Fruit fly (Drosophila melanogaster) whole organism, embryonic: ENCODE data around the gene Cln7.

Experiments used
- Ada2b ChIP-seq: fragments of 200-800 bp; sonication (Bioruptor generic); IDR thresholded peaks from 2 replicates; pipeline ENCODE4 v1.3.6; 2022; ENCODE audit warnings: missing biosample characterization, missing genetic modification characterization
- Bteb2 ChIP-seq: fragments of 200-800 bp; sonication (Bioruptor generic); optimal IDR thresholded peaks from 2 replicates; lab custom pipeline; 2016; ENCODE audit warnings: missing biosample characterization, missing genetic modification characterization
- C15 ChIP-seq: fragments of 200-800 bp; sonication (Bioruptor generic); IDR thresholded peaks from 3 replicates; pipeline ENCODE4 v1.3.6; 2022; ENCODE audit warnings: missing biosample characterization, missing genetic modification characterization
- CG10543 ChIP-seq: fragments of 200-800 bp; sonication (Bioruptor generic); optimal IDR thresholded peaks from 3 replicates; lab custom pipeline; 2017; ENCODE audit warnings: missing biosample characterization, mild to moderate bottlenecking, missing genetic modification characterization, moderate library complexity
- CG10654 ChIP-seq: fragments of 200-800 bp; sonication (Bioruptor generic); optimal IDR thresholded peaks from 2 replicates; lab custom pipeline; 2016; ENCODE audit warnings: missing biosample characterization, missing genetic modification characterization
- CG11456 ChIP-seq: fragments of 200-800 bp; sonication (Bioruptor generic); IDR thresholded peaks from 3 replicates; pipeline ENCODE4 v1.3.6; 2022; ENCODE audit warnings: missing biosample characterization, missing genetic modification characterization
- CG12769 ChIP-seq: fragments of 200-800 bp; sonication (Bioruptor generic); optimal IDR thresholded peaks from 2 replicates; lab custom pipeline; 2019; ENCODE audit warnings: missing biosample characterization, mild to moderate bottlenecking, missing genetic modification characterization, moderate library complexity
- CG13296 ChIP-seq: fragments of 200-800 bp; sonication (Bioruptor generic); optimal IDR thresholded peaks from 3 replicates; lab custom pipeline; 2018; ENCODE audit warnings: missing biosample characterization, mild to moderate bottlenecking, missing genetic modification characterization
- CG15479 ChIP-seq: fragments of 200-800 bp; sonication (Bioruptor generic); optimal IDR thresholded peaks from 3 replicates; lab custom pipeline; 2019; ENCODE audit warnings: missing biosample characterization, mild to moderate bottlenecking, missing genetic modification characterization, moderate library complexity
- CG31441 ChIP-seq: fragments of 200-800 bp; sonication (Bioruptor generic); IDR thresholded peaks from 2 replicates; pipeline ENCODE4 v1.3.6; 2022; ENCODE audit warnings: missing biosample characterization, missing genetic modification characterization
- CG34376 ChIP-seq: fragments of 200-800 bp; sonication (Bioruptor generic); optimal IDR thresholded peaks from 2 replicates; lab custom pipeline; 2018; ENCODE audit warnings: missing biosample characterization, mild to moderate bottlenecking, missing genetic modification characterization
- CG42726 ChIP-seq: fragments of 200-800 bp; sonication (Bioruptor generic); IDR thresholded peaks from 2 replicates; pipeline ENCODE4 v1.3.6; 2022; ENCODE audit warnings: missing biosample characterization, missing genetic modification characterization; ENCODE audit not compliant: partially characterized antibody
- CG4328 ChIP-seq: fragments of 200-800 bp; sonication (Bioruptor generic); optimal IDR thresholded peaks from 3 replicates; lab custom pipeline; 2017; ENCODE audit warnings: missing biosample characterization, missing genetic modification reagents, missing genetic modification characterization
- CG5245 ChIP-seq: fragments of 200-800 bp; sonication (Bioruptor generic); optimal IDR thresholded peaks from 3 replicates; lab custom pipeline; 2016; ENCODE audit warnings: missing biosample characterization, missing genetic modification characterization
- CG6791 ChIP-seq: fragments of 200-800 bp; sonication (Bioruptor generic); IDR thresholded peaks from 3 replicates; pipeline ENCODE4 v1.3.6; 2022; ENCODE audit warnings: missing biosample characterization, missing genetic modification characterization; ENCODE audit not compliant: partially characterized antibody
- CG8359 ChIP-seq: fragments of 200-800 bp; sonication (Bioruptor generic); optimal IDR thresholded peaks from 2 replicates; lab custom pipeline; 2017; ENCODE audit warnings: missing biosample characterization, mild to moderate bottlenecking, missing genetic modification characterization, borderline replicate concordance
- CG8765 ChIP-seq: fragments of 200-800 bp; sonication (Bioruptor generic); IDR thresholded peaks from 2 replicates; pipeline ENCODE4 v1.3.6; 2022; ENCODE audit warnings: missing biosample characterization, missing genetic modification characterization
- CG9609 ChIP-seq: fragments of 200-800 bp; sonication (Bioruptor generic); optimal IDR thresholded peaks from 3 replicates; lab custom pipeline; 2016; ENCODE audit warnings: missing biosample characterization, missing genetic modification characterization
- CG9727 ChIP-seq: fragments of 200-800 bp; sonication (Bioruptor generic); optimal IDR thresholded peaks from 3 replicates; lab custom pipeline; 2017; ENCODE audit warnings: missing biosample characterization, mild to moderate bottlenecking, missing genetic modification characterization
- CHES-1-like ChIP-seq: fragments of 200-800 bp; sonication (Bioruptor generic); optimal IDR thresholded peaks from 2 replicates; lab custom pipeline; 2016; ENCODE audit warnings: missing biosample characterization, missing genetic modification characterization
- Dad ChIP-seq: fragments of 200-800 bp; sonication (Bioruptor generic); optimal IDR thresholded peaks from 3 replicates; lab custom pipeline; 2016; ENCODE audit warnings: missing biosample characterization, missing genetic modification characterization
- Dref ChIP-seq: fragments of 200-800 bp; sonication (Bioruptor generic); IDR thresholded peaks from 2 replicates; pipeline ENCODE4 v1.3.6; 2022; ENCODE audit warnings: missing biosample characterization, missing genetic modification characterization
- Fer1 ChIP-seq: fragments of 200-800 bp; sonication (Bioruptor generic); optimal IDR thresholded peaks from 2 replicates; lab custom pipeline; 2017; ENCODE audit warnings: missing biosample characterization, mild to moderate bottlenecking, missing genetic modification characterization
- MTF-1 ChIP-seq: fragments of 200-800 bp; sonication (Bioruptor generic); optimal IDR thresholded peaks from 2 replicates; lab custom pipeline; 2018; ENCODE audit warnings: missing biosample characterization, mild to moderate bottlenecking, missing genetic modification characterization, borderline replicate concordance
- NC2β ChIP-seq: fragments of 200-800 bp; sonication (Bioruptor generic); optimal IDR thresholded peaks from 2 replicates; lab custom pipeline; 2016; ENCODE audit warnings: missing biosample characterization, missing genetic modification characterization
- Pdp1 ChIP-seq, 2 experiments: fragments of 200-800 bp; sonication (Bioruptor generic); optimal IDR thresholded peaks; 3 replicates each; lab custom pipeline; 2016; ENCODE audit warnings: missing biosample characterization in 2 of 2, missing genetic modification characterization in 2 of 2, mild to moderate bottlenecking in 1 of 2, moderate library complexity in 1 of 2
- Ravus ChIP-seq: fragments of 200-800 bp; sonication (Bioruptor generic); IDR thresholded peaks from 2 replicates; pipeline ENCODE4 v1.3.6; 2022; ENCODE audit warnings: missing biosample characterization, missing genetic modification characterization
- Rx ChIP-seq: fragments of 200-800 bp; sonication (Bioruptor generic); IDR thresholded peaks from 2 replicates; pipeline ENCODE4 v1.3.6; 2022; ENCODE audit warnings: missing biosample characterization, missing genetic modification characterization
- Sox102F ChIP-seq: fragments of 200-800 bp; sonication (Bioruptor generic); optimal IDR thresholded peaks from 2 replicates; lab custom pipeline; 2018; ENCODE audit warnings: missing biosample characterization, mild to moderate bottlenecking, missing genetic modification characterization, moderate library complexity
- Tbp ChIP-seq: fragments of >200 bp; optimal IDR thresholded peaks from 2 replicates; lab custom pipeline; 2018; ENCODE audit warnings: missing biosample characterization, missing genetic modification characterization
- ato ChIP-seq: fragments of 200-800 bp; sonication (Bioruptor generic); IDR thresholded peaks from 2 replicates; pipeline ENCODE4 v1.3.6; 2022; ENCODE audit warnings: missing biosample characterization, missing genetic modification characterization; ENCODE audit not compliant: partially characterized antibody
- cwo ChIP-seq: fragments of 200-800 bp; sonication (Bioruptor generic); optimal IDR thresholded peaks from 3 replicates; lab custom pipeline; 2017; ENCODE audit warnings: missing biosample characterization, missing genetic modification characterization, mild to moderate bottlenecking, moderate library complexity, missing genetic modification reagents
- exex ChIP-seq: fragments of 200-800 bp; sonication (Bioruptor generic); optimal IDR thresholded peaks from 4 replicates; lab custom pipeline; 2018; ENCODE audit warnings: missing biosample characterization, mild to moderate bottlenecking, missing genetic modification characterization, moderate library complexity
- ham ChIP-seq: fragments of 200-800 bp; sonication (Bioruptor generic); IDR thresholded peaks from 2 replicates; pipeline ENCODE4 v1.3.6; 2022; ENCODE audit warnings: missing biosample characterization, missing genetic modification characterization
- lab ChIP-seq: fragments of 200-800 bp; sonication (Bioruptor generic); optimal IDR thresholded peaks from 3 replicates; lab custom pipeline; 2017; ENCODE audit warnings: missing biosample characterization, missing genetic modification characterization, mild to moderate bottlenecking, moderate library complexity, missing genetic modification reagents
- mirr ChIP-seq: fragments of 200-800 bp; sonication (Bioruptor generic); optimal IDR thresholded peaks from 3 replicates; lab custom pipeline; 2018; ENCODE audit warnings: missing biosample characterization, mild to moderate bottlenecking, missing genetic modification characterization
- nerfin-1 ChIP-seq: fragments of 200-800 bp; sonication (Bioruptor generic); optimal IDR thresholded peaks from 3 replicates; lab custom pipeline; 2019; ENCODE audit warnings: missing biosample characterization, mild to moderate bottlenecking, missing genetic modification characterization, moderate library complexity
- psq ChIP-seq: fragments of 200-800 bp; sonication (Bioruptor generic); optimal IDR thresholded peaks from 2 replicates; lab custom pipeline; 2017; ENCODE audit warnings: missing biosample characterization, missing genetic modification characterization
- pzg ChIP-seq: fragments of 200-800 bp; sonication (Bioruptor generic); optimal IDR thresholded peaks from 3 replicates; lab custom pipeline; 2018; ENCODE audit warnings: missing biosample characterization, mild to moderate bottlenecking, missing genetic modification characterization, moderate library complexity
- ro ChIP-seq: fragments of 200-800 bp; sonication (Bioruptor generic); IDR thresholded peaks from 2 replicates; pipeline ENCODE4 v1.3.6; 2022; ENCODE audit warnings: missing biosample characterization, missing genetic modification characterization
- sim ChIP-seq: fragments of 200-800 bp; sonication (Bioruptor generic); IDR thresholded peaks from 2 replicates; pipeline ENCODE4 v1.3.6; 2022; ENCODE audit warnings: missing biosample characterization, missing genetic modification characterization
- sug ChIP-seq: fragments of 200-800 bp; optimal IDR thresholded peaks from 2 replicates; lab custom pipeline; 2019; ENCODE audit warnings: missing biosample characterization, mild to moderate bottlenecking, missing genetic modification characterization, moderate library complexity
- tap ChIP-seq: fragments of 200-800 bp; optimal IDR thresholded peaks from 3 replicates; lab custom pipeline; 2019; ENCODE audit warnings: missing biosample characterization, mild to moderate bottlenecking, missing genetic modification characterization, moderate library complexity
- unc-4 ChIP-seq: fragments of 200-800 bp; sonication (Bioruptor generic); IDR thresholded peaks from 2 replicates; pipeline ENCODE4 v1.3.6; 2022; ENCODE audit warnings: missing biosample characterization, missing genetic modification characterization; ENCODE audit not compliant: partially characterized antibody

Gene Cln7

dm6 chr3L:7344001-7344400 lies 982 bp downstream of the Cln7 start:
- TF ChIP-seq Dref (GFP tag; lab: Robert Waterston, UW): no peak
- TF ChIP-seq pzg (GFP tag; lab: Kevin White, UChicago): no peak
- TF ChIP-seq tap (tag; lab: Kevin White, UChicago): no peak
- no peak for TF ChIP-seq Ravus
- TF ChIP-seq CG12769 (tag; lab: Kevin White, UChicago): no peak
- TF ChIP-seq unc-4 (GFP tag; lab: Robert Waterston, UW): no peak
- TF ChIP-seq ato: no peak
- TF ChIP-seq CG9727: no peak
- TF ChIP-seq mirr (GFP tag; lab: Kevin White, UChicago): peak; percentile 91
- no peak for TF ChIP-seq MTF-1 (GFP tag; lab: Kevin White, UChicago)
- TF ChIP-seq nerfin-1 (tag; lab: Kevin White, UChicago): no peak
- no peak for TF ChIP-seq C15
- no peak for TF ChIP-seq CG11456 (GFP tag; lab: Robert Waterston, UW)
- no peak for TF ChIP-seq Fer1 (GFP tag; lab: Kevin White, UChicago)
- TF ChIP-seq Bteb2 (GFP tag; lab: Kevin White, UChicago): no peak
- TF ChIP-seq psq (GFP tag; lab: Kevin White, UChicago): no peak
- TF ChIP-seq CG42726 (GFP tag; lab: Robert Waterston, UW): no peak
- no peak for TF ChIP-seq Tbp (GFP tag; lab: Kevin White, UChicago)
- peak; percentile 8 for TF ChIP-seq lab (GFP tag; lab: Kevin White, UChicago)
- no peak for TF ChIP-seq CG10543
- TF ChIP-seq CG4328 (GFP tag; lab: Kevin White, UChicago): no peak
- peak; percentile 38 for TF ChIP-seq sug (tag; lab: Kevin White, UChicago)
- TF ChIP-seq CG5245 (GFP tag; lab: Kevin White, UChicago): no peak
- TF ChIP-seq ro (GFP tag; lab: Robert Waterston, UW): no peak
- TF ChIP-seq Sox102F (GFP tag; lab: Kevin White, UChicago): no peak
- peak; percentile 68 for TF ChIP-seq cwo (GFP tag; lab: Kevin White, UChicago)
- no peak for TF ChIP-seq CG6791 (GFP tag; lab: Robert Waterston, UW)
- peak in 1 of 2 experiments; percentile 24 for TF ChIP-seq Pdp1 (GFP tag; optimal IDR thresholded peaks at IDR 0.05; lab: Kevin White, UChicago)
- TF ChIP-seq Rx (GFP tag; lab: Robert Waterston, UW): no peak
- TF ChIP-seq NC2β (GFP tag; lab: Kevin White, UChicago): no peak
- no peak for TF ChIP-seq CG31441 (GFP tag; lab: Robert Waterston, UW)
- no peak for TF ChIP-seq CG8765
- no peak for TF ChIP-seq CG9609
- no peak for TF ChIP-seq CHES-1-like (GFP tag; lab: Kevin White, UChicago)
- peak; percentile 69 for TF ChIP-seq CG15479 (GFP tag; lab: Kevin White, UChicago)
- no peak for TF ChIP-seq CG8359 (GFP tag; lab: Kevin White, UChicago)
- no peak for TF ChIP-seq CG10654
- TF ChIP-seq Dad: no peak
- TF ChIP-seq ham: no peak
- peak; percentile 77 for TF ChIP-seq CG34376
- TF ChIP-seq exex: peak; percentile 96
- TF ChIP-seq Ada2b (GFP tag; lab: Robert Waterston, UW): no peak
- no peak for TF ChIP-seq sim
- peak; percentile 17 for TF ChIP-seq CG13296
